Worm (Caenorhabditis elegans) whole organism, L3 larva: Measurements from ENCODE around the gene F26D11.12.

ENCODE experiments used
- ceh-82 ChIP-seq: fragments of 150-350 bp; optimal IDR thresholded peaks from 2 replicates; lab custom pipeline; 2014; ENCODE audit warnings: missing biosample characterization, missing genetic modification characterization
- ceh-9 ChIP-seq: sonication (generic microtip); optimal IDR thresholded peaks from 2 replicates; lab custom pipeline; 2018; ENCODE audit warnings: missing biosample characterization, missing genetic modification characterization
- daf-12 ChIP-seq: fragments of 150-350 bp; optimal IDR thresholded peaks from 2 replicates; lab custom pipeline; 2014; ENCODE audit warnings: missing biosample characterization, missing genetic modification reagents, missing genetic modification characterization
- egl-5 ChIP-seq: fragments of 150-350 bp; optimal IDR thresholded peaks from 2 replicates; lab custom pipeline; 2017; ENCODE audit warnings: missing biosample characterization, missing genetic modification reagents, missing genetic modification characterization, inconsistent platforms
- hmg-11 ChIP-seq: sonication (generic microtip); optimal IDR thresholded peaks from 2 replicates; lab custom pipeline; 2016; ENCODE audit warnings: missing genetic modification characterization, missing compliant biosample characterization
- lin-15B ChIP-seq: fragments of 150-350 bp; optimal IDR thresholded peaks from 2 replicates; lab custom pipeline; 2014; ENCODE audit warnings: missing biosample characterization, missing genetic modification characterization
- lin-39 ChIP-seq: fragments of 150-350 bp; optimal IDR thresholded peaks from 2 replicates; lab custom pipeline; 2018; ENCODE audit warnings: missing biosample characterization, missing genetic modification reagents, missing genetic modification characterization
- lsy-12 ChIP-seq: sonication (generic microtip); optimal IDR thresholded peaks from 2 replicates; lab custom pipeline; 2016; ENCODE audit warnings: mild to moderate bottlenecking, missing genetic modification characterization, missing compliant biosample characterization
- mdl-1 ChIP-seq: fragments of 150-350 bp; optimal IDR thresholded peaks from 2 replicates; lab custom pipeline; 2014; ENCODE audit warnings: missing biosample characterization, missing genetic modification characterization
- nhr-237 ChIP-seq: fragments of 150-350 bp; optimal IDR thresholded peaks from 2 replicates; lab custom pipeline; 2014; ENCODE audit warnings: missing biosample characterization, missing genetic modification characterization
- nhr-28 ChIP-seq: fragments of 150-350 bp; optimal IDR thresholded peaks from 2 replicates; lab custom pipeline; 2014; ENCODE audit warnings: missing biosample characterization, missing genetic modification characterization
- unc-62 ChIP-seq: fragments of 150-350 bp; sonication (generic microtip); optimal IDR thresholded peaks from 4 replicates; lab custom pipeline; 2014; ENCODE audit warnings: missing biosample characterization, missing genetic modification reagents, missing genetic modification characterization
- zag-1 ChIP-seq: fragments of 150-350 bp; optimal IDR thresholded peaks from 2 replicates; lab custom pipeline; 2014; ENCODE audit warnings: missing biosample characterization, missing genetic modification characterization
- ztf-4 ChIP-seq: fragments of 150-350 bp; optimal IDR thresholded peaks from 2 replicates; lab custom pipeline; 2014; ENCODE audit warnings: missing biosample characterization, missing genetic modification characterization

DNA sequence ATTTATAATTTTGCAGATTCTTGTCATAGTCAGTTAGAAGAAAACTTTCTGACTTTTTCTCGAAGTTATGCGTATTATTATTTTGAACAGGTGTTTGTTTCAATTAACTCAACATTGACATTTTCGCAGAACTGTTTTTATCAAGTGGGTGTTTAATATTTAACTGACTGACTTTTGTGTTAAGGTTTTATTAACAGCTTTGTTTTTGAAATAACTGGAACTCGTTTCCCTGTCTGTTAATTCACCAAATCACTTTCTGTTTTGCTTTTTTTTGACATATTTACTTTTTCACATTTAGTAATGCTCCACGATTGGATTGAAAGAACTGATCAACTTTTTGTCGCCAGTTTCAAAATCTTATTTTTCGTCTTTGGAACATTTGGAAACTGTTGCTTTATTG lies 29.6 kb downstream of the F26D11.12 start, which contains the start of gene srsx-7:
- TF ChIP-seq zag-1 (tag; lab: Kevin White, UChicago), result no peak
- no peak for TF ChIP-seq egl-5
- no peak for TF ChIP-seq ceh-9
- no peak for TF ChIP-seq ceh-82 (tag; lab: Kevin White, UChicago)
- TF ChIP-seq nhr-28, result no peak
- no peak for TF ChIP-seq lin-39 (tag; lab: Kevin White, UChicago)
- TF ChIP-seq nhr-237 (tag; lab: Kevin White, UChicago), result no peak
- no peak for TF ChIP-seq lsy-12
- TF ChIP-seq ztf-4 (tag; lab: Kevin White, UChicago), result no peak
- no peak for TF ChIP-seq hmg-11 (tag; lab: Kevin White, UChicago)
- TF ChIP-seq lin-15B (tag; lab: Kevin White, UChicago), result no peak
- TF ChIP-seq daf-12 (tag; lab: Kevin White, UChicago), result no peak
- no peak for TF ChIP-seq mdl-1 (tag; lab: Kevin White, UChicago)
- TF ChIP-seq unc-62, result no peak
